Worm (Caenorhabditis elegans): Measurements from ENCODE around the gene sru-17.

DNA sequence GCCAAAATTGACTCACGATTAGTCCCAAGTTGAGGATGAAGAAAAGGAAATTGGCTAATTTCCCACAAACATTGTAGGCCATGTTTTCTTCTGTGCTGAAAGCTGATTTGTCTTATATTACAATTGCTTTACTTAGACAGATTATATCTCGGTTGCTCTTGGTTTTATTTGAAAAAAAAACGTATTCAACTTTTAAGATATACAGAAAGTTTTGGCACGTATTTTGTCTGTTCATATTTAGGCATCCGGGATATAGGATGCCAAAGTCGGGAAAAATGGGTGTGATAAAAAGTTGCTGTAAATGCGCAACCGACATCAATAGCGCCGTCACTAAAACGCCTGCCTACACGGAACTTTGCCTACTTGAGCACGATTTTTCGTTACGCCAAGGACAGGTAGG, 14.7 kb downstream of the sru-17 start, which contains the start of gene tsp-4:
- TF ChIP-seq fos-1 (tag; optimal IDR thresholded peaks at IDR 0.05) (no peak), F44E2.7 (GFP tag; IDR thresholded peaks at IDR 0.05) (no peak), dmd-9 (GFP tag; IDR thresholded peaks at IDR 0.05) (no peak), ZK546.5 (tag; optimal IDR thresholded peaks at IDR 0.05) (no peak), nhr-28 (tag; optimal IDR thresholded peaks at IDR 0.05) (no peak), lim-7 (GFP tag; IDR thresholded peaks at IDR 0.05) (no peak), egl-27 (tag; optimal IDR thresholded peaks at IDR 0.05) (no peak), sdz-12 (GFP tag; optimal IDR thresholded peaks at IDR 0.05) (no peak), ces-1 (GFP tag; optimal IDR thresholded peaks at IDR 0.05) (no peak), madf-9 (GFP tag; conservative IDR thresholded peaks at IDR 0.05) (no peak), nhr-11 (tag; optimal IDR thresholded peaks at IDR 0.05) (no peak)

Measured in whole organism, L4 larva.